Worm (Caenorhabditis elegans) whole organism, early embryonic: ENCODE data around the gene tag-280.

Experiments used
- B0310.2 ChIP-seq: sonication (generic microtip); optimal IDR thresholded peaks from 2 replicates; lab custom pipeline; 2016; ENCODE audit warnings: mild to moderate bottlenecking, missing genetic modification characterization, missing compliant biosample characterization
- F13C5.2 ChIP-seq: sonication (generic microtip); optimal IDR thresholded peaks from 2 replicates; lab custom pipeline; 2017; ENCODE audit warnings: mild to moderate bottlenecking, missing genetic modification characterization, inconsistent platforms, missing compliant biosample characterization
- aly-1 ChIP-seq: sonication (generic microtip); optimal IDR thresholded peaks from 2 replicates; lab custom pipeline; 2016; ENCODE audit warnings: missing genetic modification characterization, missing compliant biosample characterization
- ama-1 ChIP-seq: fragments of 150-350 bp; optimal IDR thresholded peaks from 2 replicates; lab custom pipeline; 2014
- ceh-13 ChIP-seq: fragments of 200-800 bp; sonication (Bioruptor generic); optimal IDR thresholded peaks from 2 replicates; lab custom pipeline; 2018; ENCODE audit warnings: mild to moderate bottlenecking, missing genetic modification characterization, missing compliant biosample characterization
- ceh-36 ChIP-seq: sonication (generic microtip); optimal IDR thresholded peaks from 2 replicates; lab custom pipeline; 2016; ENCODE audit warnings: missing genetic modification characterization, inconsistent platforms, missing compliant biosample characterization
- ets-7 ChIP-seq: sonication (generic microtip); optimal IDR thresholded peaks from 2 replicates; lab custom pipeline; 2016; ENCODE audit warnings: missing genotype, missing genetic modification characterization, missing compliant biosample characterization
- flt-1 ChIP-seq: fragments of 200-800 bp; sonication (Bioruptor generic); IDR thresholded peaks from 2 replicates; pipeline ENCODE4 v1.3.6; 2022; ENCODE audit warnings: missing genetic modification characterization, missing compliant biosample characterization
- hmbx-1 ChIP-seq: sonication (generic microtip); optimal IDR thresholded peaks from 2 replicates; lab custom pipeline; 2016; ENCODE audit warnings: mild to moderate bottlenecking, missing genetic modification characterization, missing compliant biosample characterization
- hmg-4 ChIP-seq: fragments of 200-800 bp; sonication (Bioruptor generic); optimal IDR thresholded peaks from 2 replicates; lab custom pipeline; 2018; ENCODE audit warnings: mild to moderate bottlenecking, missing genetic modification characterization, missing compliant biosample characterization
- hnd-1 ChIP-seq: sonication (generic microtip); optimal IDR thresholded peaks from 2 replicates; lab custom pipeline; 2016; ENCODE audit warnings: missing genetic modification characterization, missing compliant biosample characterization
- pes-1 ChIP-seq: fragments of 200-800 bp; sonication (Bioruptor generic); IDR thresholded peaks from 2 replicates; pipeline ENCODE4 v1.3.6; 2022; ENCODE audit warnings: missing genetic modification reagents, missing genetic modification characterization, missing compliant biosample characterization
- scrt-1 ChIP-seq: fragments of 200-800 bp; sonication (Bioruptor generic); IDR thresholded peaks from 2 replicates; pipeline ENCODE4 v1.3.6; 2022; ENCODE audit warnings: missing genetic modification characterization, missing compliant biosample characterization
- sea-1 ChIP-seq: fragments of 200-800 bp; sonication (Bioruptor generic); conservative IDR thresholded peaks from 2 replicates; pipeline ENCODE4 v1.3.6; 2022; ENCODE audit warnings: missing genetic modification characterization, missing compliant biosample characterization
- tbx-11 ChIP-seq: fragments of 200-800 bp; sonication (Bioruptor generic); IDR thresholded peaks from 2 replicates; pipeline ENCODE4 v1.3.6; 2022; ENCODE audit warnings: missing genetic modification characterization, missing compliant biosample characterization
- tbx-37 ChIP-seq: fragments of 200-800 bp; sonication (Bioruptor generic); conservative IDR thresholded peaks from 2 replicates; pipeline ENCODE4 v1.3.6; 2022; ENCODE audit warnings: missing genetic modification reagents, missing genetic modification characterization, missing compliant biosample characterization
- tra-4 ChIP-seq: sonication (generic microtip); optimal IDR thresholded peaks from 2 replicates; lab custom pipeline; 2017; ENCODE audit warnings: missing genetic modification characterization, missing compliant biosample characterization

The tag-280 gene

ce11 chrII:12460602-12461453 lies at the start of gene tag-280:
tag-280 (plus strand) TSS chrII:12460652.
- TF ChIP-seq ets-7 (tag; lab: Kevin White, UChicago) (no peak), flt-1 (no peak), tbx-37 (GFP tag; lab: Robert Waterston, UW) (no peak), hmbx-1 (tag; lab: Kevin White, UChicago) (no peak), ama-1 (lab: Kevin White, UChicago) (no peak), ceh-36 (no peak), F13C5.2 (tag; lab: Kevin White, UChicago) (no peak), pes-1 (GFP tag; lab: Robert Waterston, UW) (no peak), aly-1 (tag; lab: Kevin White, UChicago) (no peak), tbx-11 (GFP tag; lab: Robert Waterston, UW) (no peak)

DNA sequence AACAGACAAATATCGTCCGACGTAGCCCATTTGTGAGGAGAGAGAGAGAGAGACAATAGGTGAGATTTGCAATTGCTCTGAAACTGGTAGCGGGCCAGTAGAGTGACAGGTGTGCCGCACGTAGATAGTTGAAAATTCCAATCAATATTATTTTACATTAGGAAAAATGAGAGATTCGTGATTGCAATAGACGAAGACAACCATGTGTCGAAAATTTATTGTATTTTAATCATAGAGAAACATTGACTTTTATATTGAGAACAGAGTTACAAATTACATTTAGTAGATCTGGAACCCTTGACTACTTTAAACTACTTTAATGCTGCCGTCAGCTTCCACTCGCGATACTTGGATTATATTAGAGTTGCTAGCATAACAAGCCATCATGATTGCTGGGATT lies 48.0 kb upstream of the tag-280 start, which contains the start of gene Y57A10C.1:
TSS of gene Y57A10C.1 (minus strand) at position 101 of the 400 bp plus-strand sequence.
- no peak for TF ChIP-seq aly-1 (tag; lab: Kevin White, UChicago)
- no peak for TF ChIP-seq hnd-1 (tag; lab: Kevin White, UChicago)
- no peak for TF ChIP-seq tbx-37 (GFP tag; lab: Robert Waterston, UW)
- TF ChIP-seq scrt-1 = no peak
- no peak for TF ChIP-seq flt-1
- TF ChIP-seq ceh-13 (GFP tag; lab: Kevin White, UChicago) = no peak
- TF ChIP-seq pes-1 (GFP tag; lab: Robert Waterston, UW) = no peak
- no peak for TF ChIP-seq ceh-36

ce11 chrII:12414805-12415204 lies 45.6 kb upstream of the tag-280 start, which contains the start of gene Y57A10C.11:
Y57A10C.11 (minus strand) TSS chrII:12414905.
- TF ChIP-seq pes-1 (GFP tag; lab: Robert Waterston, UW) (no peak), hmbx-1 (tag; lab: Kevin White, UChicago) (no peak), hmg-4 (no peak), B0310.2 (no peak), aly-1 (tag; lab: Kevin White, UChicago) (no peak), sea-1 (no peak), ceh-36 (no peak), ets-7 (tag; lab: Kevin White, UChicago) (no peak), hnd-1 (tag; lab: Kevin White, UChicago) (no peak), tra-4 (no peak), flt-1 (no peak), tbx-11 (GFP tag; lab: Robert Waterston, UW) (no peak), F13C5.2 (tag; lab: Kevin White, UChicago) (no peak), ceh-13 (GFP tag; lab: Kevin White, UChicago) (no peak)

DNA sequence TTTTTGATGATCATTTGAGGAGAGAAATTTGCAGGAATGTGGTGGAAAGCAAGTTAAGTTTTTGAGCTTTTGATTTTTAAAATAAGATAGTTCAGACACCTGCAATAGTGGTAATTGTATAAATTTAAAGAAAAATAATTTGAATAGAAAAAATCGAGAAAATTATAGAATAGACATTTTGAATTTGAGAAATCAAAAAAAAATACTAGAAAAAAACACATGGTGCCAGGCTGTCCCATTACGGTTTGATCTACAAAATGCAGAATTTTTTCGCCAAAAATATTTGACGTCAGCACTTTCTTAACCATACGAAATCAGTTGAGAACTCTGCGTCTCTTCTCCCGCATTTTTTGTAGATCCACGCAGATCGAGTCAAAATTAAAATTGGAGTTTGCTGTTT lies 42.9 kb upstream of the tag-280 start, which contains the start of gene sre-27:
TSS of gene sre-27 (minus strand) at position 101 of the 400 bp plus-strand sequence.
- TF ChIP-seq scrt-1 (no peak), pes-1 (GFP tag; lab: Robert Waterston, UW) (no peak), ceh-13 (GFP tag; lab: Kevin White, UChicago) (no peak), hmg-4 (no peak), B0310.2 (no peak), flt-1 (no peak), hmbx-1 (tag; lab: Kevin White, UChicago) (no peak)

DNA sequence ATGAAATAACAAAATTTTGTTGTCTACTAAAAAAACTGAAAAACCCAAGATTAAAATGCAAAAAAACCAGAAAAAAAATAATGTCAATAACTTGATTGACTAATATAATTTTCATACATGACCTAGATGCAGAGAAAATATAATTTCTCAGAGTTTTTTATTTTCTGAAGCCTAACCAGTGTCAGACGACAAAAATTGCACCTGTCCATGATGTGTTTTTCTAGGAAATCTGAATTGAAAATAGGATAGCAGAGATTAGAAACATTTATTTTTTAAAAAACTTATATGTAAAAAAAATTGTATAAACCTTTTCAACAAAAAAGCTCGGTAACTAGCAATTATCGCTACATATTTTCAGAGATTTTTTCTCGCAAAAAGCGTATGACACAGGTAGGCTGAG lies 42.5 kb upstream of the tag-280 start:
- no peak for TF ChIP-seq scrt-1
- no peak for TF ChIP-seq F13C5.2 (tag; lab: Kevin White, UChicago)
- TF ChIP-seq tra-4 = no peak
- TF ChIP-seq pes-1 (GFP tag; lab: Robert Waterston, UW) = no peak
- no peak for TF ChIP-seq ceh-36
- no peak for TF ChIP-seq flt-1
- no peak for TF ChIP-seq B0310.2
- no peak for TF ChIP-seq ama-1 (lab: Kevin White, UChicago)
- TF ChIP-seq ceh-13 (GFP tag; lab: Kevin White, UChicago) = no peak
- no peak for TF ChIP-seq ets-7 (tag; lab: Kevin White, UChicago)
- TF ChIP-seq sea-1 = no peak
- no peak for TF ChIP-seq tbx-37 (GFP tag; lab: Robert Waterston, UW)
- TF ChIP-seq hmbx-1 (tag; lab: Kevin White, UChicago) = no peak
- no peak for TF ChIP-seq aly-1 (tag; lab: Kevin White, UChicago)
- no peak for TF ChIP-seq hnd-1 (tag; lab: Kevin White, UChicago)
- TF ChIP-seq hmg-4 = no peak

- TF ChIP-seq flt-1 (no peak), ama-1 (lab: Kevin White, UChicago) (no peak), B0310.2 (no peak), aly-1 (tag; lab: Kevin White, UChicago) (no peak), ceh-13 (GFP tag; lab: Kevin White, UChicago) (no peak), tbx-11 (GFP tag; lab: Robert Waterston, UW) (no peak), ets-7 (tag; lab: Kevin White, UChicago) (no peak), hmg-4 (no peak), hmbx-1 (tag; lab: Kevin White, UChicago) (no peak), pes-1 (GFP tag; lab: Robert Waterston, UW) (no peak), scrt-1 (no peak), ceh-36 (no peak)
These were observed 40.0 kb upstream of the tag-280 start, which contains the start of gene sre-26 for ce11 chrII:12420486-12420885. sre-26 (minus strand) TSS chrII:12420586.

DNA sequence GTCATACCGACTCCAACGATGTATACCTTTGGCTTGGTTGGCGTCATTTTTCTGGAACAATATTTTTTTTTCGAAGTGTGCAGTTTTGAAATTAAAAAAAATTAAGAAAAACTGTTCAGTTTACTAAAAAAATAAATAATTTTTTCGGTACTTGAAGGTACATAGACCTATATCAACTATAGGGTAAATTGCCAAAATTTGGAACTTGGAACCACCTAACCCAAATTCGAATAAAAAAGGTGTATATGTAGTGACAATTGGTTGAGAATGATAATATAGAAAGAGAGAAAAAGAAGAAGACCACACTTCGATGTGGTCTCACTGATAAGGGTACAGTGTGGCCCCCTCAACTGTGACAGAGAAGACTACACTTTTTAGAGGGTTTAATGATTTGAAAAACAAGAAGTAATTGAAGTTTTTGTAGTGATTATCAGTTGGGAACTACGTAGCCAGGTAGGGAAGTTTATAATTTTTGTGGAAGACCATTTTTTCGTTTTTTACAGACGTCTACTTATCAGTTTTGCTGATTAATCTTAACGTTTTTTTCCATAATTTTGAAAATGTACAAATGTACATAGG lies 34.7 kb upstream of the tag-280 start, which contains the start of gene daf-22:
TSS of gene daf-22 (minus strand) at position 51 of the 579 bp plus-strand sequence.
- no peak for TF ChIP-seq ceh-13 (GFP tag; lab: Kevin White, UChicago)
- no peak for TF ChIP-seq hmg-4
